Fruit fly (Drosophila melanogaster): ENCODE measurements around the gene CG43693.

DNA sequence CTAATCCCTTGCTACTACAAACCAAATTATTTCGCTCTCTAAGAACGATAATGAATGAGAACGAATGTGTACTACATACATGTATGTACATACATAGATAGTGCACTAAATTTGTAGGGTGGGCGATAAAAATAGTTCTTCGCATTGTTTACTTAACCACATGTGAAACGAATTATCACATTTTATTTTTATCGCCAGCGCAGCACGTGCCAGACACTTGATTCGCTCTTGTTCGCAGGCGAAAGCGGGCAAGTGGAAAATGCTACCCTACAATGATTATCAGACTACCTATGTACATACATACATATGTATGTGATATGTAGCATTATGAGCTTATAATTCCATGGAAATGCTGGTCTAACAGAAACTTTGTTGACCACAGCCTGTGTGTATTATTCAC is 34.6 kb upstream of the CG43693 start:
- TF ChIP-seq fd59A (GFP tag; optimal IDR thresholded peaks at IDR 0.05): no peak
- TF ChIP-seq CG3032 (tag; optimal IDR thresholded peaks at IDR 0.05): no peak
- no peak for TF ChIP-seq achi (GFP tag; optimal IDR thresholded peaks at IDR 0.05)
- no peak for TF ChIP-seq CG16779 (tag; optimal IDR thresholded peaks at IDR 0.05)
